Worm (Caenorhabditis elegans) whole organism, early embryonic: ENCODE data around the gene C34D10.5.

ENCODE experiments used
- B0310.2 ChIP-seq: sonication (generic microtip); optimal IDR thresholded peaks from 2 replicates; lab custom pipeline; 2016; ENCODE audit warnings: mild to moderate bottlenecking, missing genetic modification characterization, missing compliant biosample characterization
- F13C5.2 ChIP-seq: sonication (generic microtip); optimal IDR thresholded peaks from 2 replicates; lab custom pipeline; 2017; ENCODE audit warnings: mild to moderate bottlenecking, missing genetic modification characterization, inconsistent platforms, missing compliant biosample characterization
- aly-1 ChIP-seq: sonication (generic microtip); optimal IDR thresholded peaks from 2 replicates; lab custom pipeline; 2016; ENCODE audit warnings: missing genetic modification characterization, missing compliant biosample characterization
- ama-1 ChIP-seq: fragments of 150-350 bp; optimal IDR thresholded peaks from 2 replicates; lab custom pipeline; 2014
- ceh-13 ChIP-seq: fragments of 200-800 bp; sonication (Bioruptor generic); optimal IDR thresholded peaks from 2 replicates; lab custom pipeline; 2018; ENCODE audit warnings: mild to moderate bottlenecking, missing genetic modification characterization, missing compliant biosample characterization
- ceh-36 ChIP-seq: sonication (generic microtip); optimal IDR thresholded peaks from 2 replicates; lab custom pipeline; 2016; ENCODE audit warnings: missing genetic modification characterization, inconsistent platforms, missing compliant biosample characterization
- ets-7 ChIP-seq: sonication (generic microtip); optimal IDR thresholded peaks from 2 replicates; lab custom pipeline; 2016; ENCODE audit warnings: missing genotype, missing genetic modification characterization, missing compliant biosample characterization
- flt-1 ChIP-seq: fragments of 200-800 bp; sonication (Bioruptor generic); IDR thresholded peaks from 2 replicates; pipeline ENCODE4 v1.3.6; 2022; ENCODE audit warnings: missing genetic modification characterization, missing compliant biosample characterization
- hmbx-1 ChIP-seq: sonication (generic microtip); optimal IDR thresholded peaks from 2 replicates; lab custom pipeline; 2016; ENCODE audit warnings: mild to moderate bottlenecking, missing genetic modification characterization, missing compliant biosample characterization
- hmg-4 ChIP-seq: fragments of 200-800 bp; sonication (Bioruptor generic); optimal IDR thresholded peaks from 2 replicates; lab custom pipeline; 2018; ENCODE audit warnings: mild to moderate bottlenecking, missing genetic modification characterization, missing compliant biosample characterization
- hnd-1 ChIP-seq: sonication (generic microtip); optimal IDR thresholded peaks from 2 replicates; lab custom pipeline; 2016; ENCODE audit warnings: missing genetic modification characterization, missing compliant biosample characterization
- pes-1 ChIP-seq: fragments of 200-800 bp; sonication (Bioruptor generic); IDR thresholded peaks from 2 replicates; pipeline ENCODE4 v1.3.6; 2022; ENCODE audit warnings: missing genetic modification reagents, missing genetic modification characterization, missing compliant biosample characterization
- scrt-1 ChIP-seq: fragments of 200-800 bp; sonication (Bioruptor generic); IDR thresholded peaks from 2 replicates; pipeline ENCODE4 v1.3.6; 2022; ENCODE audit warnings: missing genetic modification characterization, missing compliant biosample characterization
- sea-1 ChIP-seq: fragments of 200-800 bp; sonication (Bioruptor generic); conservative IDR thresholded peaks from 2 replicates; pipeline ENCODE4 v1.3.6; 2022; ENCODE audit warnings: missing genetic modification characterization, missing compliant biosample characterization
- tbx-11 ChIP-seq: fragments of 200-800 bp; sonication (Bioruptor generic); IDR thresholded peaks from 2 replicates; pipeline ENCODE4 v1.3.6; 2022; ENCODE audit warnings: missing genetic modification characterization, missing compliant biosample characterization
- tbx-37 ChIP-seq: fragments of 200-800 bp; sonication (Bioruptor generic); conservative IDR thresholded peaks from 2 replicates; pipeline ENCODE4 v1.3.6; 2022; ENCODE audit warnings: missing genetic modification reagents, missing genetic modification characterization, missing compliant biosample characterization
- tra-4 ChIP-seq: sonication (generic microtip); optimal IDR thresholded peaks from 2 replicates; lab custom pipeline; 2017; ENCODE audit warnings: missing genetic modification characterization, missing compliant biosample characterization

The C34D10.5 gene

DNA sequence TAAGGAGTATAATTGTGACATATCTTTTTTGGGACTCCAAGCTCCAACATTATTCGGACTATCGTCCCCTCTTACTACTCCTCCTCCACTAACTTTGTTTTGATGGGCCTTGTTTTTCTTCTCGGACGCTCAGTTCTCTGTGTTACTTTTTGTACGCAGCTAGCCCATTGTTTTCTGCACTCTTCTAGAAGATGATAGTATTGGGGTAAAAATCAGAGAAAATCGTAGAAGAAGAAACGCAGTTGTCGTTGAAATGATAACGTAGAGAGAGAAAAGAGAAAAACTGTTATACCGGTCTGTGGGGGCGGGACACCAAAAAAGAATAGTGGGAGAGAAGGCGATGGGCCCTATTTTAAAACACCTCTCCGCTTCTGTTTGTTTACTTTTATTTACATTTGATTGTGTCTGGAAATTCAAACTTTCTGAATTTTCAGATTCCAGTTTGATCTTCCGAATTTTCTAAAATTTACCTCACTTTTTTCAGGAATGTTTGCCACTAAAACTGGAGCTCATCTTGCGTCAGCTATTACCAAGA lies 32.3 kb upstream of the C34D10.5 start, which contains the start of gene F45E1.4:
F45E1.4 (plus strand) TSS at position 485 of the 535 bp plus-strand sequence.
- TF ChIP-seq pes-1 (GFP tag; lab: Robert Waterston, UW) (no peak), ceh-36 (tag; lab: Kevin White, UChicago) (no peak), ama-1 (lab: Kevin White, UChicago) (no peak), F13C5.2 (no peak), tbx-37 (GFP tag; lab: Robert Waterston, UW) (no peak), tbx-11 (GFP tag; lab: Robert Waterston, UW) (no peak), ets-7 (tag; lab: Kevin White, UChicago) (no peak), scrt-1 (GFP tag; lab: Robert Waterston, UW) (no peak), ceh-13 (GFP tag; lab: Kevin White, UChicago) (no peak), B0310.2 (tag; lab: Kevin White, UChicago) (no peak)

DNA sequence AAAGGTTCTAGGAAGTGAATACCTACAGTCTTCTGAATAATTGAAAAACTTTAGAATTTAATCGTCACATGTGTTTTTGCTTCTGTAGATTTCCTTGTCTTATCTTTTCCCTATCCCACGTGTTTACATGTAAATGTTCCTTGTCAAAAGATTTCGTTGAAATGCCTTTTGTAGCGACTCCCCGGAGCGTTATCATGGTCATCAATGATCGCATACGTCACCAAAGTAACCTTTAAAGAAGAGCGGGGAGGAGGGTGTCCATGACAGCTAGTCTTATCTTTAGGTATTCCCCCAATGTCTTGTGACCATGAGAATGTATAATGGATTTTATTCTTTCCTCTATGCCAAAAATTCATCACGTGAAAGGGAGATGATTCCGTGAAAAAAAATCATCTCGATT lies 30.9 kb upstream of the C34D10.5 start:
- TF ChIP-seq aly-1 (tag; lab: Kevin White, UChicago) (no peak), ets-7 (tag; lab: Kevin White, UChicago) (no peak), tra-4 (tag; lab: Kevin White, UChicago) (no peak), tbx-11 (GFP tag; lab: Robert Waterston, UW) (no peak), ceh-36 (tag; lab: Kevin White, UChicago) (no peak), scrt-1 (GFP tag; lab: Robert Waterston, UW) (no peak), sea-1 (GFP tag; lab: Robert Waterston, UW) (no peak), ama-1 (lab: Kevin White, UChicago) (no peak), pes-1 (GFP tag; lab: Robert Waterston, UW) (no peak), F13C5.2 (no peak), hmg-4 (no peak), hnd-1 (tag; lab: Kevin White, UChicago) (no peak), tbx-37 (GFP tag; lab: Robert Waterston, UW) (no peak), hmbx-1 (no peak), ceh-13 (GFP tag; lab: Kevin White, UChicago) (no peak), flt-1 (no peak), B0310.2 (tag; lab: Kevin White, UChicago) (no peak)

DNA sequence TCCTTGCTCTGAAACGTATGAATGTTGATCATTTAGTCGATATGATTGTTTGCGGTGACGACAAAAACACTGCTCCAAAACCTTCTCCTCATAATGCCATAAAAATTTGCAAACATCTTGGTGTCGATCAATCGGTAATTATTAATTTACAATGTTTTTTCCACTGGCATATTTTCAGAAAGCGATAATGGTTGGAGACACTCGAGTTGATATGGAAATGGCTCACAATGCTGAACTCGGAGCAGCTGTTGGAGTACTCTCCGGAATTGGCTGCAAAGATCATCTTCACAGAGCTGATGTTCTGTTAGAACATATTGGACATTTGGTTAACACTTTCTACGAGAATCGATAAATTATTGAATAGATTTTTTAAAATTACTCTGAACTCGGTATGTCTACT lies 29.4 kb upstream of the C34D10.5 start:
- no peak for TF ChIP-seq hnd-1 (tag; lab: Kevin White, UChicago)
- no peak for TF ChIP-seq sea-1 (GFP tag; lab: Robert Waterston, UW)
- TF ChIP-seq flt-1: no peak
- TF ChIP-seq pes-1 (GFP tag; lab: Robert Waterston, UW): no peak
- TF ChIP-seq aly-1 (tag; lab: Kevin White, UChicago): no peak
- TF ChIP-seq tbx-37 (GFP tag; lab: Robert Waterston, UW): no peak
- no peak for TF ChIP-seq ceh-13 (GFP tag; lab: Kevin White, UChicago)
- TF ChIP-seq tbx-11 (GFP tag; lab: Robert Waterston, UW): no peak
- TF ChIP-seq ceh-36 (tag; lab: Kevin White, UChicago): no peak
- TF ChIP-seq hmbx-1: no peak
- no peak for TF ChIP-seq F13C5.2
- TF ChIP-seq tra-4 (tag; lab: Kevin White, UChicago): no peak
- TF ChIP-seq scrt-1 (GFP tag; lab: Robert Waterston, UW): no peak
- TF ChIP-seq ets-7 (tag; lab: Kevin White, UChicago): no peak
- TF ChIP-seq B0310.2 (tag; lab: Kevin White, UChicago): no peak

DNA sequence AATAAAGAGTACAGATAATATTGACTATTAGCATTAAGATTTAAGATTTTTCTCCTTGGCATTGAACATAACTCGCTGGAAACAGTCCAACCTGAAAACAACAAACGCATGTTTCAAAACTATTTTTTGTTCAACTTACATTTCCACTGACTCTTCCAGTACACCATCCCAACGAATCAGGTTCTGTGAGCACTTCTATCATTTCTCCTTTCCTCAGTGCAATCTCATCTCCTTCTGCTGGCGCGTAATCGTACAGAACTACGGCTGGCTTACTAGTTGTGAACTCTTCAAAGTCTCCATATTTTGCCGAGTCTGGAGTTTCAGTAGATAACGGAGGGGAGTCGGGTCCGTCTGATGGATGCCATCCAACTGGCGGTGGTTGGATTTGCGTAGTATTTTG lies 28.7 kb upstream of the C34D10.5 start:
- TF ChIP-seq tbx-37 (GFP tag; lab: Robert Waterston, UW) (no peak), ets-7 (tag; lab: Kevin White, UChicago) (no peak), pes-1 (GFP tag; lab: Robert Waterston, UW) (no peak), tra-4 (tag; lab: Kevin White, UChicago) (no peak), hmbx-1 (no peak), F13C5.2 (no peak), sea-1 (GFP tag; lab: Robert Waterston, UW) (no peak), scrt-1 (GFP tag; lab: Robert Waterston, UW) (no peak), hnd-1 (tag; lab: Kevin White, UChicago) (no peak), flt-1 (no peak), tbx-11 (GFP tag; lab: Robert Waterston, UW) (no peak), hmg-4 (no peak), ama-1 (lab: Kevin White, UChicago) (no peak), B0310.2 (tag; lab: Kevin White, UChicago) (no peak), ceh-13 (GFP tag; lab: Kevin White, UChicago) (no peak), aly-1 (tag; lab: Kevin White, UChicago) (no peak)

DNA sequence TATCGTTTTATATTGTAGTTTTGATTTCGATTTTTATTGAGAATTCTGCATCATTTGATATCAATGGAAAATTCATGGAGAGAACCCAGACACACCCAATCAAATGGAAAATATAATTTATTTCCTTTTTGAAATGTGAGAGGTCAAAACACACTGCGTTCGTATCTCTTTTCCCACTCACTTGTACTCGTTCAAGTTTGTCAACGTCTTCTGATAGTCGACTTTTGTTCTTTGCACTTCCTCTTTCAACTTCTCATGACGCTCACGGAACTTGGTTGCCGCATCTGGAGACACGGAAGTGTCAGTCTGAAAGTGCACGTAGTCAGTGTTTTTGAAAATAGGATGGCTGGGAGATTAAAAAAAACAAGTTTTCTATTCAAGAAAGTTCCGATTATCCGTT lies 27.5 kb upstream of the C34D10.5 start:
- TF ChIP-seq pes-1 (GFP tag; lab: Robert Waterston, UW) (no peak), flt-1 (no peak), aly-1 (tag; lab: Kevin White, UChicago) (no peak), tbx-37 (GFP tag; lab: Robert Waterston, UW) (no peak), scrt-1 (GFP tag; lab: Robert Waterston, UW) (no peak), tra-4 (tag; lab: Kevin White, UChicago) (no peak), sea-1 (GFP tag; lab: Robert Waterston, UW) (no peak), ama-1 (lab: Kevin White, UChicago) (no peak), ceh-36 (tag; lab: Kevin White, UChicago) (no peak), ceh-13 (GFP tag; lab: Kevin White, UChicago) (no peak), tbx-11 (GFP tag; lab: Robert Waterston, UW) (no peak), ets-7 (tag; lab: Kevin White, UChicago) (no peak), B0310.2 (tag; lab: Kevin White, UChicago) (no peak), hnd-1 (tag; lab: Kevin White, UChicago) (no peak), hmbx-1 (no peak), F13C5.2 (no peak)

DNA sequence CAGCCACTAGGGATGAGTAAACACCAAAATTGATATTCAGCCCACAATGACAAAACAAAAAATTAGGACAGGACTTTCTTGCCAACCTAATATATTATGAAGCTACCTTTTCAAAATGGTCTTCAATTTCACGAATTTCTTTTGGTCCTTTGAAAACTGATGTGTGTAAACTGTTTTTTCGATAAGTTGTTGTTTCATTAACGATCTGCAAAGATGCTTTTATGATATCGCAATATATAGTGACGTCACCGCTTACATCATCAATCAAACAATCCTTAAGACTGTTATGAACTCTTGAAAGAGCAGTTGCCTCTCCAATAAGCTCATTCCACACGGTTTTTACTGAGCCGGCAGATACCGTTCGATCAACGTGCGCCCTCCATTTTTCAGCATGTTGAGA lies 25.7 kb upstream of the C34D10.5 start:
- TF ChIP-seq hmg-4 (no peak), flt-1 (no peak)

DNA sequence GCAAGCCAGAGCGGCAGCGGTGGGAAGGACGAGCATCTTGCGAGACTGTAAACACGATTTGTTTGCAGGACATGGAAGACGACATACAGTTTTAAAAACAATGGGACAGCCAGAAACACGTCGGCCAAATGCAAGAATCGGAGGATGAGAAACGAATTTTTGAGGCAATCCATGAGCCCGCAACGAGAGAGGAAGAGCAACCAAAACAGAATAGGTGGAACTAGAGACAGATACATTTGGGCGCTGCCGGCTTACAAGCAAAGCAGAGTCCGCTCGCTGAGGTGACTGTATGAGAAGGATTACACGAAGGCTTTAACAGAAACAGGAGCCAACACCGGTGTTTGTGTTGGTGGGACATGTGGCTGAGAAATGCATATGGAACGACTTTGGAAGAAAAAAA lies 23.3 kb upstream of the C34D10.5 start:
- TF ChIP-seq tbx-11 (GFP tag; lab: Robert Waterston, UW): no peak
- no peak for TF ChIP-seq hmg-4
- TF ChIP-seq tra-4 (tag; lab: Kevin White, UChicago): no peak
- TF ChIP-seq ets-7 (tag; lab: Kevin White, UChicago): no peak
- no peak for TF ChIP-seq B0310.2 (tag; lab: Kevin White, UChicago)
- no peak for TF ChIP-seq sea-1 (GFP tag; lab: Robert Waterston, UW)
- no peak for TF ChIP-seq aly-1 (tag; lab: Kevin White, UChicago)
- TF ChIP-seq flt-1: no peak
- no peak for TF ChIP-seq ama-1 (lab: Kevin White, UChicago)
- no peak for TF ChIP-seq pes-1 (GFP tag; lab: Robert Waterston, UW)
- no peak for TF ChIP-seq F13C5.2
- TF ChIP-seq scrt-1 (GFP tag; lab: Robert Waterston, UW): no peak
- TF ChIP-seq hnd-1 (tag; lab: Kevin White, UChicago): no peak
- TF ChIP-seq ceh-13 (GFP tag; lab: Kevin White, UChicago): no peak
- TF ChIP-seq ceh-36 (tag; lab: Kevin White, UChicago): no peak
- no peak for TF ChIP-seq tbx-37 (GFP tag; lab: Robert Waterston, UW)
- TF ChIP-seq hmbx-1: no peak
